Worm (Caenorhabditis elegans): ENCODE data around the gene txt-10.
A peak's percentile ranks its signal among the peaks of the same experiment; 100 is the strongest.

Gene txt-10

ce11 chrV:10578938-10579337, 46.3 kb upstream of the txt-10 start, which contains the start of the genes erh-1 and lpd-9 (continued):
- TF ChIP-seq dmd-4 (tag; optimal IDR thresholded peaks at IDR 0.05; ENCODE audit: borderline replicate concordance) (no peak), ceh-14 (tag; optimal IDR thresholded peaks at IDR 0.05) (peak; percentile 43), hlh-15 (tag; optimal IDR thresholded peaks at IDR 0.05) (no peak), hlh-6 (tag; optimal IDR thresholded peaks at IDR 0.05) (no peak), C38D4.7 (GFP tag; optimal IDR thresholded peaks at IDR 0.05) (no peak), ets-4 (tag; optimal IDR thresholded peaks at IDR 0.05) (no peak), ceh-2 (tag; optimal IDR thresholded peaks at IDR 0.05) (peak; percentile 37), tbx-2 (tag; optimal IDR thresholded peaks at IDR 0.05) (no peak), Y22D7AL.16 (tag; optimal IDR thresholded peaks at IDR 0.05) (peak; percentile 11), lin-11 (tag; optimal IDR thresholded peaks at IDR 0.05) (no peak), nfya-1 (tag; optimal IDR thresholded peaks at IDR 0.05) (peak; percentile 44), unc-86 (tag; optimal IDR thresholded peaks at IDR 0.05) (peak; percentile 23), syd-9 (tag; optimal IDR thresholded peaks at IDR 0.05) (no peak), ceh-34 (tag; optimal IDR thresholded peaks at IDR 0.05) (no peak), ceh-18 (tag; optimal IDR thresholded peaks at IDR 0.05) (peak; percentile 20), elt-4 (tag; optimal IDR thresholded peaks at IDR 0.05) (no peak), che-1 (tag; optimal IDR thresholded peaks at IDR 0.05) (peak; percentile 26), ceh-45 (GFP tag; IDR thresholded peaks at IDR 0.05) (no peak), unc-42 (tag; optimal IDR thresholded peaks at IDR 0.05) (peak; percentile 15), ceh-6 (GFP tag; optimal IDR thresholded peaks at IDR 0.05) (no peak), ama-1 (optimal IDR thresholded peaks at IDR 0.05) (no peak), pros-1 (tag; optimal IDR thresholded peaks at IDR 0.05) (no peak), hlh-30 (tag; optimal IDR thresholded peaks at IDR 0.05; ENCODE audit: insufficient read depth) (no peak), nhr-11 (tag; optimal IDR thresholded peaks at IDR 0.05) (no peak)

- no peak for TF ChIP-seq rnt-1 (tag; optimal IDR thresholded peaks at IDR 0.05)
- no peak for TF ChIP-seq lim-6 (tag; optimal IDR thresholded peaks at IDR 0.05)
- no peak for TF ChIP-seq ceh-2 (tag; optimal IDR thresholded peaks at IDR 0.05)
- no peak for TF ChIP-seq unc-86 (tag; optimal IDR thresholded peaks at IDR 0.05)
- TF ChIP-seq ceh-22 (tag; optimal IDR thresholded peaks at IDR 0.05) = no peak
- TF ChIP-seq hlh-13 (GFP tag; optimal IDR thresholded peaks at IDR 0.05) = no peak
- TF ChIP-seq sox-4 (tag; optimal IDR thresholded peaks at IDR 0.05) = no peak
- TF ChIP-seq unc-55 (GFP tag; optimal IDR thresholded peaks at IDR 0.05) = no peak
- no peak for TF ChIP-seq sox-2 (GFP tag; IDR thresholded peaks at IDR 0.05)
- TF ChIP-seq Y22D7AL.16 (tag; optimal IDR thresholded peaks at IDR 0.05) = no peak
- no peak for TF ChIP-seq pha-2 (tag; optimal IDR thresholded peaks at IDR 0.05)
- TF ChIP-seq nhr-11 (tag; optimal IDR thresholded peaks at IDR 0.05) = no peak
- TF ChIP-seq T23F11.4 (GFP tag; optimal IDR thresholded peaks at IDR 0.05) = no peak
- no peak for TF ChIP-seq ceh-48 (tag; optimal IDR thresholded peaks at IDR 0.05)
- TF ChIP-seq C08G9.2 (tag; optimal IDR thresholded peaks at IDR 0.05) = no peak
- TF ChIP-seq ama-1 (optimal IDR thresholded peaks at IDR 0.05) = no peak
- no peak for TF ChIP-seq ceh-31 (tag; optimal IDR thresholded peaks at IDR 0.05)
- no peak for TF ChIP-seq unc-42 (tag; optimal IDR thresholded peaks at IDR 0.05)
Observed at ce11 chrV:10578226-10578625, 45.6 kb upstream of the txt-10 start, which contains the start of gene mics-1. mics-1 (minus strand) TSS chrV:10578326.

ce11 chrV:10576319-10576718, 43.7 kb upstream of the txt-10 start, which contains the start of gene vps-54:
vps-54 (minus strand) TSS chrV:10576419.
- TF ChIP-seq pros-1 (tag; optimal IDR thresholded peaks at IDR 0.05) = no peak
- no peak for TF ChIP-seq elt-4 (tag; optimal IDR thresholded peaks at IDR 0.05)
- TF ChIP-seq unc-86 (tag; optimal IDR thresholded peaks at IDR 0.05) = no peak
- TF ChIP-seq hlh-30 (tag; optimal IDR thresholded peaks at IDR 0.05; ENCODE audit: insufficient read depth) = no peak
- no peak for TF ChIP-seq ceh-45 (GFP tag; IDR thresholded peaks at IDR 0.05)
- no peak for TF ChIP-seq pax-1 (tag; optimal IDR thresholded peaks at IDR 0.05)
- no peak for TF ChIP-seq lin-11 (tag; optimal IDR thresholded peaks at IDR 0.05)
- no peak for TF ChIP-seq ets-4 (tag; optimal IDR thresholded peaks at IDR 0.05)
- TF ChIP-seq zip-5 (tag; optimal IDR thresholded peaks at IDR 0.05) = no peak
